Worm (Caenorhabditis elegans) whole organism, late embryonic: ENCODE measurements around the gene C01C10.2.
A peak's percentile ranks its signal among the peaks of the same experiment; 100 is the strongest.

Experiments used
- K09A11.1 ChIP-seq: sonication (generic microtip); optimal IDR thresholded peaks from 2 replicates; lab custom pipeline; 2017; ENCODE audit warnings: antibody characterized with exemption, mild to moderate bottlenecking, missing genetic modification characterization, missing compliant biosample characterization; ENCODE audit not compliant: insufficient read depth
- ama-1 ChIP-seq: fragments of 150-350 bp; optimal IDR thresholded peaks from 2 replicates; lab custom pipeline; 2014
- ceh-9 ChIP-seq: sonication (generic microtip); optimal IDR thresholded peaks from 2 replicates; lab custom pipeline; 2016; ENCODE audit warnings: mild to moderate bottlenecking, missing genetic modification characterization, inconsistent platforms, missing compliant biosample characterization
- fkh-10 ChIP-seq: fragments of 150-350 bp; optimal IDR thresholded peaks from 2 replicates; lab custom pipeline; 2014; ENCODE audit warnings: missing biosample characterization, missing genetic modification reagents, missing genetic modification characterization
- hlh-30 ChIP-seq: sonication (generic microtip); optimal IDR thresholded peaks from 2 replicates; lab custom pipeline; 2017; ENCODE audit warnings: antibody characterized with exemption, missing genetic modification characterization, missing compliant biosample characterization; ENCODE audit not compliant: insufficient read depth
- nhr-11 ChIP-seq: fragments of 150-350 bp; optimal IDR thresholded peaks from 2 replicates; lab custom pipeline; 2014; ENCODE audit warnings: missing biosample characterization, missing genetic modification characterization
- pax-1 ChIP-seq: fragments of 150-350 bp; optimal IDR thresholded peaks from 2 replicates; lab custom pipeline; 2014; ENCODE audit warnings: missing biosample characterization, missing genetic modification characterization
- ref-2 ChIP-seq: sonication (generic microtip); optimal IDR thresholded peaks from 2 replicates; lab custom pipeline; 2016; ENCODE audit warnings: missing genetic modification characterization, missing compliant biosample characterization

- TF ChIP-seq nhr-11 (no peak), ref-2 (tag; lab: Kevin White, UChicago) (peak; percentile 22), ama-1 (lab: Kevin White, UChicago) (no peak), fkh-10 (no peak), hlh-30 (tag; lab: Kevin White, UChicago) (no peak), ceh-9 (tag; lab: Kevin White, UChicago) (no peak), K09A11.1 (no peak), pax-1 (tag; lab: Kevin White, UChicago) (no peak)
Observed at ce11 chrX:7485748-7486147, 47.8 kb upstream of the C01C10.2 start, which contains the start of gene gly-12.
